Worm (Caenorhabditis elegans) whole organism, early embryonic: ENCODE measurements around the gene mig-39.
A peak's percentile ranks its signal among the peaks of the same experiment; 100 is the strongest.

Experiments used
- B0310.2 ChIP-seq: sonication (generic microtip); optimal IDR thresholded peaks from 2 replicates; lab custom pipeline; 2016; ENCODE audit warnings: mild to moderate bottlenecking, missing genetic modification characterization, missing compliant biosample characterization
- F13C5.2 ChIP-seq: sonication (generic microtip); optimal IDR thresholded peaks from 2 replicates; lab custom pipeline; 2017; ENCODE audit warnings: mild to moderate bottlenecking, missing genetic modification characterization, inconsistent platforms, missing compliant biosample characterization
- aly-1 ChIP-seq: sonication (generic microtip); optimal IDR thresholded peaks from 2 replicates; lab custom pipeline; 2016; ENCODE audit warnings: missing genetic modification characterization, missing compliant biosample characterization
- ama-1 ChIP-seq: fragments of 150-350 bp; optimal IDR thresholded peaks from 2 replicates; lab custom pipeline; 2014
- ceh-13 ChIP-seq: fragments of 200-800 bp; sonication (Bioruptor generic); optimal IDR thresholded peaks from 2 replicates; lab custom pipeline; 2018; ENCODE audit warnings: mild to moderate bottlenecking, missing genetic modification characterization, missing compliant biosample characterization
- ceh-36 ChIP-seq: sonication (generic microtip); optimal IDR thresholded peaks from 2 replicates; lab custom pipeline; 2016; ENCODE audit warnings: missing genetic modification characterization, inconsistent platforms, missing compliant biosample characterization
- ets-7 ChIP-seq: sonication (generic microtip); optimal IDR thresholded peaks from 2 replicates; lab custom pipeline; 2016; ENCODE audit warnings: missing genotype, missing genetic modification characterization, missing compliant biosample characterization
- flt-1 ChIP-seq: fragments of 200-800 bp; sonication (Bioruptor generic); IDR thresholded peaks from 2 replicates; pipeline ENCODE4 v1.3.6; 2022; ENCODE audit warnings: missing genetic modification characterization, missing compliant biosample characterization
- hmbx-1 ChIP-seq: sonication (generic microtip); optimal IDR thresholded peaks from 2 replicates; lab custom pipeline; 2016; ENCODE audit warnings: mild to moderate bottlenecking, missing genetic modification characterization, missing compliant biosample characterization
- hmg-4 ChIP-seq: fragments of 200-800 bp; sonication (Bioruptor generic); optimal IDR thresholded peaks from 2 replicates; lab custom pipeline; 2018; ENCODE audit warnings: mild to moderate bottlenecking, missing genetic modification characterization, missing compliant biosample characterization
- hnd-1 ChIP-seq: sonication (generic microtip); optimal IDR thresholded peaks from 2 replicates; lab custom pipeline; 2016; ENCODE audit warnings: missing genetic modification characterization, missing compliant biosample characterization
- pes-1 ChIP-seq: fragments of 200-800 bp; sonication (Bioruptor generic); IDR thresholded peaks from 2 replicates; pipeline ENCODE4 v1.3.6; 2022; ENCODE audit warnings: missing genetic modification reagents, missing genetic modification characterization, missing compliant biosample characterization
- scrt-1 ChIP-seq: fragments of 200-800 bp; sonication (Bioruptor generic); IDR thresholded peaks from 2 replicates; pipeline ENCODE4 v1.3.6; 2022; ENCODE audit warnings: missing genetic modification characterization, missing compliant biosample characterization
- sea-1 ChIP-seq: fragments of 200-800 bp; sonication (Bioruptor generic); conservative IDR thresholded peaks from 2 replicates; pipeline ENCODE4 v1.3.6; 2022; ENCODE audit warnings: missing genetic modification characterization, missing compliant biosample characterization
- tbx-11 ChIP-seq: fragments of 200-800 bp; sonication (Bioruptor generic); IDR thresholded peaks from 2 replicates; pipeline ENCODE4 v1.3.6; 2022; ENCODE audit warnings: missing genetic modification characterization, missing compliant biosample characterization
- tbx-37 ChIP-seq: fragments of 200-800 bp; sonication (Bioruptor generic); conservative IDR thresholded peaks from 2 replicates; pipeline ENCODE4 v1.3.6; 2022; ENCODE audit warnings: missing genetic modification reagents, missing genetic modification characterization, missing compliant biosample characterization
- tra-4 ChIP-seq: sonication (generic microtip); optimal IDR thresholded peaks from 2 replicates; lab custom pipeline; 2017; ENCODE audit warnings: missing genetic modification characterization, missing compliant biosample characterization

mig-39 gene

ce11 chrIII:8503341-8503740, 36.5 kb downstream of the mig-39 start:
- TF ChIP-seq F13C5.2 = no peak
- peak; percentile 7 for TF ChIP-seq hmg-4

- TF ChIP-seq pes-1 (no peak), aly-1 (no peak), flt-1 (GFP tag; lab: Robert Waterston, UW) (no peak), sea-1 (GFP tag; lab: Robert Waterston, UW) (0 out of 2 replicates have a peak, but pooled peaks have one; percentile 35)
Measured at ce11 chrIII:8504176-8504763, 37.4 kb downstream of the mig-39 start.

ce11 chrIII:8506348-8506747, 39.5 kb downstream of the mig-39 start:
- TF ChIP-seq hmg-4 = peak; percentile 33
- no peak for TF ChIP-seq pes-1
- no peak for TF ChIP-seq tra-4 (tag; lab: Kevin White, UChicago)

- TF ChIP-seq scrt-1 (GFP tag; lab: Robert Waterston, UW) = no peak
- TF ChIP-seq B0310.2 (tag; lab: Kevin White, UChicago) = no peak
- TF ChIP-seq F13C5.2 = no peak
- TF ChIP-seq ama-1 (lab: Kevin White, UChicago) = no peak
- no peak for TF ChIP-seq ceh-36 (tag; lab: Kevin White, UChicago)
- TF ChIP-seq flt-1 (GFP tag; lab: Robert Waterston, UW) = no peak
- no peak for TF ChIP-seq sea-1 (GFP tag; lab: Robert Waterston, UW)
Measured at ce11 chrIII:8509218-8509617, 42.4 kb downstream of the mig-39 start.

- no peak for TF ChIP-seq pes-1
- no peak for TF ChIP-seq tbx-37 (GFP tag; lab: Robert Waterston, UW)
- TF ChIP-seq F13C5.2 = no peak
- TF ChIP-seq hmbx-1 (tag; lab: Kevin White, UChicago) = no peak
- no peak for TF ChIP-seq B0310.2 (tag; lab: Kevin White, UChicago)
- no peak for TF ChIP-seq ceh-13
- TF ChIP-seq tra-4 (tag; lab: Kevin White, UChicago) = no peak
- no peak for TF ChIP-seq flt-1 (GFP tag; lab: Robert Waterston, UW)
- no peak for TF ChIP-seq scrt-1 (GFP tag; lab: Robert Waterston, UW)
- TF ChIP-seq sea-1 (GFP tag; lab: Robert Waterston, UW) = no peak
- TF ChIP-seq ets-7 = no peak
- TF ChIP-seq ceh-36 (tag; lab: Kevin White, UChicago) = no peak
- TF ChIP-seq hmg-4 = no peak
- no peak for TF ChIP-seq hnd-1 (tag; lab: Kevin White, UChicago)
- TF ChIP-seq ama-1 (lab: Kevin White, UChicago) = no peak
- no peak for TF ChIP-seq aly-1
- no peak for TF ChIP-seq tbx-11 (GFP tag; lab: Robert Waterston, UW)
Measured at ce11 chrIII:8509644-8510393, 43.0 kb downstream of the mig-39 start.

ce11 chrIII:8511711-8512110, 44.9 kb downstream of the mig-39 start:
- TF ChIP-seq hmbx-1 (tag; lab: Kevin White, UChicago) (no peak), hmg-4 (peak; percentile 23)

- TF ChIP-seq scrt-1 (GFP tag; lab: Robert Waterston, UW) (no peak), aly-1 (no peak), tbx-11 (GFP tag; lab: Robert Waterston, UW) (no peak), sea-1 (GFP tag; lab: Robert Waterston, UW) (no peak), tbx-37 (GFP tag; lab: Robert Waterston, UW) (no peak), F13C5.2 (no peak), ceh-36 (tag; lab: Kevin White, UChicago) (no peak), flt-1 (GFP tag; lab: Robert Waterston, UW) (no peak), B0310.2 (tag; lab: Kevin White, UChicago) (no peak), hmbx-1 (tag; lab: Kevin White, UChicago) (no peak), pes-1 (no peak), tra-4 (tag; lab: Kevin White, UChicago) (no peak), ceh-13 (no peak)
Measured at ce11 chrIII:8512279-8512942, 45.6 kb downstream of the mig-39 start.

ce11 chrIII:8518990-8519389, 52.2 kb downstream of the mig-39 start:
- TF ChIP-seq ceh-13 (no peak), ceh-36 (tag; lab: Kevin White, UChicago) (no peak)

- TF ChIP-seq flt-1 (GFP tag; lab: Robert Waterston, UW) = no peak
- TF ChIP-seq tbx-11 (GFP tag; lab: Robert Waterston, UW) = no peak
- TF ChIP-seq ama-1 (lab: Kevin White, UChicago) = no peak
- TF ChIP-seq F13C5.2 = no peak
- no peak for TF ChIP-seq tra-4 (tag; lab: Kevin White, UChicago)
- TF ChIP-seq B0310.2 (tag; lab: Kevin White, UChicago) = no peak
- no peak for TF ChIP-seq hmg-4
- TF ChIP-seq tbx-37 (GFP tag; lab: Robert Waterston, UW) = no peak
- no peak for TF ChIP-seq scrt-1 (GFP tag; lab: Robert Waterston, UW)
- no peak for TF ChIP-seq ceh-13
- no peak for TF ChIP-seq hmbx-1 (tag; lab: Kevin White, UChicago)
- no peak for TF ChIP-seq pes-1
- no peak for TF ChIP-seq ets-7
Measured at ce11 chrIII:8519886-8520285, 53.1 kb downstream of the mig-39 start, which contains the start of gene ZC21.8. Gene ZC21.8 (minus strand): TSS chrIII:8519986.
